Fruit fly (Drosophila melanogaster) whole organism, prepupa: ENCODE measurements around the gene Dhc1.

Experiments used
- CG10669 ChIP-seq: fragments of 200-800 bp; sonication (Bioruptor generic); optimal IDR thresholded peaks from 3 replicates; lab custom pipeline; 2018; ENCODE audit warnings: missing biosample characterization, mild to moderate bottlenecking, missing genetic modification characterization, moderate library complexity
- CG11294 ChIP-seq: fragments of 200-800 bp; sonication (Bioruptor generic); IDR thresholded peaks from 2 replicates; pipeline ENCODE4 v1.3.6; 2022; ENCODE audit warnings: missing biosample characterization, missing genetic modification characterization
- CG11902 ChIP-seq: fragments of 200-800 bp; sonication (Bioruptor generic); optimal IDR thresholded peaks from 3 replicates; lab custom pipeline; 2016; ENCODE audit warnings: missing biosample characterization, missing genetic modification characterization
- CG15336 ChIP-seq: fragments of 200-800 bp; sonication (Bioruptor generic); IDR thresholded peaks from 2 replicates; pipeline ENCODE4 v1.3.6; 2022; ENCODE audit warnings: missing biosample characterization, missing genetic modification characterization
- CG1621 ChIP-seq: fragments of 200-800 bp; sonication (Bioruptor generic); optimal IDR thresholded peaks from 3 replicates; lab custom pipeline; 2018; ENCODE audit warnings: missing biosample characterization, mild to moderate bottlenecking, missing genetic modification characterization
- CG31627 ChIP-seq: fragments of 200-800 bp; sonication (Bioruptor generic); optimal IDR thresholded peaks from 3 replicates; lab custom pipeline; 2016; ENCODE audit warnings: missing biosample characterization, missing genetic modification characterization
- CG32006 ChIP-seq: fragments of 200-800 bp; sonication (Bioruptor generic); optimal IDR thresholded peaks from 3 replicates; lab custom pipeline; 2017; ENCODE audit warnings: missing biosample characterization, mild to moderate bottlenecking, missing genetic modification characterization
- CG6163 ChIP-seq: fragments of 200-800 bp; sonication (Bioruptor generic); IDR thresholded peaks from 3 replicates; pipeline ENCODE4 v1.3.6; 2022; ENCODE audit warnings: missing biosample characterization, missing genetic modification characterization
- CG6276 ChIP-seq: fragments of 200-800 bp; sonication (Bioruptor generic); optimal IDR thresholded peaks from 2 replicates; lab custom pipeline; 2017; ENCODE audit warnings: missing biosample characterization, mild to moderate bottlenecking, missing genetic modification characterization
- CG6854 ChIP-seq: fragments of 200-800 bp; sonication (Bioruptor generic); optimal IDR thresholded peaks from 2 replicates; lab custom pipeline; 2017; ENCODE audit warnings: missing biosample characterization, mild to moderate bottlenecking, missing genetic modification characterization
- CG8119 ChIP-seq: fragments of 200-800 bp; sonication (Bioruptor generic); IDR thresholded peaks from 3 replicates; pipeline ENCODE4 v1.3.6; 2022; ENCODE audit warnings: missing biosample characterization, missing genetic modification characterization
- CG8319 ChIP-seq: fragments of 200-800 bp; sonication (Bioruptor generic); optimal IDR thresholded peaks from 3 replicates; lab custom pipeline; 2016; ENCODE audit warnings: missing biosample characterization, missing genetic modification characterization
- CG9139 ChIP-seq: fragments of 200-800 bp; sonication (Bioruptor generic); optimal IDR thresholded peaks from 3 replicates; lab custom pipeline; 2017; ENCODE audit warnings: missing biosample characterization, mild to moderate bottlenecking, missing genetic modification characterization
- Eip78C ChIP-seq: fragments of 200-800 bp; sonication (Bioruptor generic); peaks from one replicate; lab custom pipeline; 2016; ENCODE audit warnings: missing biosample characterization, missing genetic modification characterization
- Eip93F ChIP-seq: fragments of 200-800 bp; sonication (Bioruptor generic); optimal IDR thresholded peaks from 2 replicates; lab custom pipeline; 2016; ENCODE audit warnings: missing biosample characterization, mild to moderate bottlenecking, missing genetic modification characterization
- Hr39 ChIP-seq: fragments of 200-800 bp; sonication (Bioruptor generic); optimal IDR thresholded peaks from 2 replicates; lab custom pipeline; 2016; ENCODE audit warnings: missing biosample characterization, missing genetic modification characterization
- Hr4 ChIP-seq: fragments of 200-800 bp; sonication (Bioruptor generic); optimal IDR thresholded peaks from 3 replicates; lab custom pipeline; 2016; ENCODE audit warnings: missing biosample characterization, missing genetic modification characterization
- Met ChIP-seq: fragments of 200-800 bp; sonication (Bioruptor generic); optimal IDR thresholded peaks from 3 replicates; lab custom pipeline; 2016; ENCODE audit warnings: missing biosample characterization, missing genetic modification characterization
- OdsH ChIP-seq: fragments of 200-800 bp; sonication (Bioruptor generic); optimal IDR thresholded peaks from 3 replicates; lab custom pipeline; 2016; ENCODE audit warnings: missing biosample characterization, missing genetic modification characterization
- Smox ChIP-seq: fragments of 200-800 bp; sonication (Bioruptor generic); optimal IDR thresholded peaks from 3 replicates; lab custom pipeline; 2016; ENCODE audit warnings: missing biosample characterization, missing genetic modification characterization
- Sox102F ChIP-seq: fragments of 200-800 bp; sonication (Bioruptor generic); optimal IDR thresholded peaks from 2 replicates; lab custom pipeline; 2016; ENCODE audit warnings: missing biosample characterization, mild to moderate bottlenecking, missing genetic modification characterization
- Sox14 ChIP-seq: fragments of 200-800 bp; sonication (Bioruptor generic); optimal IDR thresholded peaks from 3 replicates; lab custom pipeline; 2016; ENCODE audit warnings: missing biosample characterization, missing genetic modification characterization
- Sox15 ChIP-seq: fragments of 200-800 bp; sonication (Bioruptor generic); optimal IDR thresholded peaks from 3 replicates; lab custom pipeline; 2016; ENCODE audit warnings: missing biosample characterization, missing genetic modification characterization
- achi ChIP-seq: fragments of 200-800 bp; sonication (Bioruptor generic); optimal IDR thresholded peaks from 3 replicates; lab custom pipeline; 2016; ENCODE audit warnings: missing biosample characterization, missing genetic modification characterization
- cyc ChIP-seq: fragments of 200-800 bp; sonication (Bioruptor generic); optimal IDR thresholded peaks from 3 replicates; lab custom pipeline; 2016; ENCODE audit warnings: missing biosample characterization, missing genetic modification characterization
- eg ChIP-seq: fragments of 200-800 bp; sonication (Bioruptor generic); IDR thresholded peaks from 3 replicates; pipeline ENCODE4 v1.3.6; 2022; ENCODE audit warnings: missing biosample characterization, missing genetic modification characterization
- esn ChIP-seq: fragments of 200-800 bp; sonication (Bioruptor generic); optimal IDR thresholded peaks from 2 replicates; lab custom pipeline; 2016; ENCODE audit warnings: missing biosample characterization, mild to moderate bottlenecking, missing genetic modification characterization, moderate library complexity
- fd85E ChIP-seq: fragments of 200-800 bp; sonication (Bioruptor generic); optimal IDR thresholded peaks from 3 replicates; lab custom pipeline; 2016; ENCODE audit warnings: missing biosample characterization, missing genetic modification characterization
- fkh ChIP-seq: fragments of 200-800 bp; sonication (Bioruptor generic); optimal IDR thresholded peaks from 3 replicates; lab custom pipeline; 2017; ENCODE audit warnings: missing biosample characterization, mild to moderate bottlenecking, missing genetic modification characterization, moderate library complexity
- lz ChIP-seq: fragments of 200-800 bp; sonication (Bioruptor generic); optimal IDR thresholded peaks from 3 replicates; lab custom pipeline; 2016; ENCODE audit warnings: missing biosample characterization, missing genetic modification characterization
- net ChIP-seq: fragments of 200-800 bp; sonication (Bioruptor generic); optimal IDR thresholded peaks from 3 replicates; lab custom pipeline; 2016; ENCODE audit warnings: missing biosample characterization, missing genetic modification characterization
- ss ChIP-seq, 2 experiments: fragments of 200-800 bp; sonication (Bioruptor generic); optimal IDR thresholded peaks; 2 replicates in 1 of 2; 3 replicates in 1 of 2; lab custom pipeline; 2017 to 2018; ENCODE audit warnings: mild to moderate bottlenecking in 2 of 2, missing biosample characterization in 2 of 2, missing genetic modification characterization in 2 of 2, moderate library complexity in 1 of 2
- svp ChIP-seq: fragments of 200-800 bp; sonication (Bioruptor generic); peaks from one replicate; lab custom pipeline; 2016; ENCODE audit warnings: missing biosample characterization, missing genetic modification characterization
- topi ChIP-seq: fragments of 200-800 bp; sonication (Bioruptor generic); optimal IDR thresholded peaks from 3 replicates; lab custom pipeline; 2016; ENCODE audit warnings: missing biosample characterization, missing genetic modification characterization
- vri ChIP-seq: fragments of 200-800 bp; sonication (Bioruptor generic); optimal IDR thresholded peaks from 3 replicates; lab custom pipeline; 2016; ENCODE audit warnings: missing biosample characterization, mild to moderate bottlenecking, missing genetic modification characterization

Gene Dhc1

DNA sequence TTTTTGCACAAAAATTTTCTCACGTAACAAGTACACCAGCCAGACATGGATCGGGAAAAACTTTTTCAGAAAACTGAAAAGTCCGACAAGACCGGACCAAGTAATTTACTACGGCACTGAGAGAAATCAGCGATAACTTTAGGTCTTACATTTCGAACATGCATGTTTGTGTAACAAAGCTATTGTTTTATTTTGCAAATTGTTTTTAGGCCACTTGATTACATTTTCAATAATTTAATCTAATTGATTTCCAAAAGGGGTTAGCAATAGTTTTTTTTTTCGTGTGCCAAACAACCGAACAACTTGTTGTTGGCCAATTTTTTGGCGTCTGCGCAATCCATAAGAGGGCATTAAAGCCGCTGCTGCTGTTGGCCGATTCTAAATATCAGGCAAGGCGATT lies 61.3 kb downstream of the Dhc1 start (continued):
- TF ChIP-seq ss (GFP tag; optimal IDR thresholded peaks at IDR 0.05; lab: Kevin White, UChicago) = peak in 1 of 2 experiments; percentile 28
- TF ChIP-seq fd85E = peak; percentile 57
- TF ChIP-seq CG8319 (GFP tag; lab: Kevin White, UChicago) = peak; percentile 68
- TF ChIP-seq CG6276 (GFP tag; lab: Kevin White, UChicago) = peak; percentile 90
- peak; percentile 86 for TF ChIP-seq lz (GFP tag; lab: Kevin White, UChicago)
- peak; percentile 91 for TF ChIP-seq Hr4
- peak; percentile 91 for TF ChIP-seq Met
- TF ChIP-seq OdsH (GFP tag; lab: Kevin White, UChicago) = peak; percentile 87
- TF ChIP-seq CG11294 (GFP tag; lab: Robert Waterston, UW) = peak; percentile 89
- TF ChIP-seq Hr39 = peak; percentile 90
- peak; percentile 93 for TF ChIP-seq CG8119
- TF ChIP-seq Sox102F = peak; percentile 91

DNA sequence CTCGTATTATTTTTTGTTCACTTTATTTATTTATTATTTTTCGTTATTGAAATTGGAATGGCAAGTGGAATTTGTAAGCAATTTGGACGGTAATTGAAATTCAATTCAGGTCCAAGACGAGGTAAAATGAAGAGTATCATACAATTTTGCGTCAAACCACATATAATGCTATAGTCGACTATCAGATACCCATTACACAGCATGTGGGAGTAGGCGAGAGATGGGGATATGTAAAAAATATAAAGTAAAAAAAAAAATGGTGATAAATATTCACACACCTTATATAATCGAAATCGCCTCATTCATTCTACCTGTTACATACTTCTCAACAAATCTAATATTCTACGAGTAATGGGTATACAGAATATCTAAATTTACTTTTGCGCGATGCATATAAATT lies 62.2 kb downstream of the Dhc1 start:
- TF ChIP-seq cyc (GFP tag; lab: Kevin White, UChicago) (peak; percentile 4), Eip78C (peak; percentile 54), CG6854 (GFP tag; lab: Kevin White, UChicago) (no peak), topi (GFP tag; lab: Kevin White, UChicago) (peak; percentile 23), CG31627 (peak; percentile 11), CG1621 (no peak), Smox (peak; percentile 13), lz (GFP tag; lab: Kevin White, UChicago) (peak; percentile 10), CG6276 (GFP tag; lab: Kevin White, UChicago) (no peak), Hr39 (peak; percentile 8), Sox15 (no peak), CG8119 (no peak), svp (peak; percentile 19), esn (GFP tag; lab: Kevin White, UChicago) (peak; percentile 35), OdsH (GFP tag; lab: Kevin White, UChicago) (no peak), CG15336 (GFP tag; lab: Robert Waterston, UW) (no peak), Sox102F (peak; percentile 3), vri (GFP tag; lab: Kevin White, UChicago) (peak; percentile 39), Met (peak; percentile 28), net (GFP tag; lab: Kevin White, UChicago) (no peak), CG10669 (no peak), CG6163 (GFP tag; lab: Robert Waterston, UW) (peak; percentile 34; the same call in 1 of the 3 replicates)

DNA sequence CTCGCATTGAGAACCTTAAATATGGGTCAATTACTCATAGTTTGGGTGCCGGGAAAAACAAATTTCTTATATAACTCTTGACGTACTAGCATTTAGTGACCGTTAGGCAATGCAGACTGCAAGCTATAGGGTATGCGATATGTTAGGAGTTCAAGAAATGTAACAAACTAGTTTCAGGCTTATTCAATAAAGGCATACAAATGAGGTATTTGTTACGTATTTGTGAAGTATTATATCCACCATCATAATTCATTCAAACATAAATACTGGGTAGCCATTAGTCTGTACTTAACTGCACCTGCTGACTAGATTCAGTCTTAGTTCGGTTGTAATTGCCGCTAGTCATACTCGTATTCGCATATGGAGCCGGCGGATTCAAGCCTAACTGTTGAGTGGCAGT lies 66.2 kb downstream of the Dhc1 start:
- TF ChIP-seq CG32006 (peak; percentile 23), svp (no peak)

DNA sequence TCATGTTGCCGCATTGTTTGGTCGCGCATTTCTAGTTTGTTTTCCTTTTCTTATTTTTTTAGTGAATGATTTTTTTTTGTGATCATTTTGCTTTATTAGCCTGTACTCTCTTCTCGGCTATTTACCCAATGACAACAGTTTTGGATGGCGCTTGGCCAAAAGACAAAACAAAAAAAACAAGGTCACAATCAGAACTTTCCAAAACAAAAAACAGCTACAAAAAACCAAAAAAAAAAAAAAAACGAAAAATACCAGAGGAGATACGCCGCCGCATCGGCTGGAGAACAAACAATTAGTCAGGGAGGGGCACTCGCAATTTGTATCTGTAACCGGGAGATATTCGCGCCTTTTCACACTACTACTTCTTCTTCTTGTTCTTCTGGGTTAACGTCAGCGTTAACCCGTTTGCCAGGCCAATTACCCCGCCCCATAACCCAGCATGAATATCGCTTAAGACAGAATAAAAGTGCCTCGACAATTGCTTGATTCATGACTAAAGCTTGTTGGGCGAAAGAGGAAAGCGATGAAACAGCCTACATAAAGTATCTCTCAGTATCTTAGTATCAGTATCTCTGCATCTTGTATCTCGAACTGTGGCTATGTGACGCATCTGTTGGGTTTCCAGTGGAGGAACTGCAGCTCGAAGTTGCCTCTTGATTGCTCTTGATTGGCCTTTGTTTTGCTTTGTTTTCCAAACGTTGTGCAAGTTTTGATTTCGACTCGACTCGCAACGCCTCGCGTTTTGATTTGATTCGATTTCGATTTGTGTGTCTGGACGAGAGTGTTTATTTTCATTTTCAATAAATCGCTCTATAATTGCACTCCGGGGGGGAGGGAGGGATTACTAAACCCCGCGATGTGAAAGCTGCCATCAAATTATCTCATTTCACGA lies 67.3 kb downstream of the Dhc1 start:
- TF ChIP-seq eg (GFP tag; lab: Robert Waterston, UW) = no peak
- TF ChIP-seq svp = peak; percentile 53
- TF ChIP-seq CG9139 = no peak
- peak; percentile 3 to 7 for TF ChIP-seq ss (GFP tag; optimal IDR thresholded peaks at IDR 0.05; lab: Kevin White, UChicago)
- no peak for TF ChIP-seq esn (GFP tag; lab: Kevin White, UChicago)
- TF ChIP-seq CG6854 (GFP tag; lab: Kevin White, UChicago) = peak; percentile 27
- TF ChIP-seq Eip93F (GFP tag; lab: Kevin White, UChicago) = no peak
- TF ChIP-seq vri (GFP tag; lab: Kevin White, UChicago) = no peak
- TF ChIP-seq achi (GFP tag; lab: Kevin White, UChicago) = no peak
- no peak for TF ChIP-seq fd85E
- TF ChIP-seq CG32006 = no peak
- TF ChIP-seq Sox14 (GFP tag; lab: Kevin White, UChicago) = no peak
- peak; percentile 44 for TF ChIP-seq Eip78C
- TF ChIP-seq CG11902 (GFP tag; lab: Kevin White, UChicago) = no peak
- no peak for TF ChIP-seq CG15336 (GFP tag; lab: Robert Waterston, UW)
- TF ChIP-seq fkh (GFP tag; lab: Kevin White, UChicago) = peak; percentile 53
